Fruit fly (Drosophila melanogaster): ENCODE results near the gene gammaTub23C.

The gammaTub23C gene

dm6 chr2L:2987681-2988381 is 15.1 kb downstream of the gammaTub23C start, which contains the start of the genes Chd1 and Bem46 (continued):
- 0 out of 2 replicates have a peak, but pooled peaks have one; percentile 60 for TF ChIP-seq Doc2 (GFP tag; IDR thresholded peaks at IDR 0.05)
- TF ChIP-seq CG34376 (GFP tag; optimal IDR thresholded peaks at IDR 0.05), result no peak
- TF ChIP-seq Nf-YB (GFP tag; optimal IDR thresholded peaks at IDR 0.05), result peak; percentile 67
- no peak for TF ChIP-seq NC2α (GFP tag; optimal IDR thresholded peaks at IDR 0.05)
- TF ChIP-seq HLHmδ (GFP tag; optimal IDR thresholded peaks at IDR 0.05), result no peak
- TF ChIP-seq CG18011 (GFP tag; optimal IDR thresholded peaks at IDR 0.05), result peak; percentile 69
- TF ChIP-seq Taf1 (GFP tag; IDR thresholded peaks at IDR 0.05), result peak; percentile 64; the same call in 1 of the 2 replicates
- peak; percentile 90 for TF ChIP-seq CG10543 (GFP tag; optimal IDR thresholded peaks at IDR 0.05)
- peak; percentile 70 for TF ChIP-seq Max (GFP tag; optimal IDR thresholded peaks at IDR 0.05)
- peak; percentile 58 for TF ChIP-seq dm (GFP tag; optimal IDR thresholded peaks at IDR 0.05)
- peak; percentile 67 for TF ChIP-seq CG3838 (GFP tag; optimal IDR thresholded peaks at IDR 0.05)
- TF ChIP-seq Ets97D (GFP tag; optimal IDR thresholded peaks at IDR 0.05), result peak; percentile 34
- TF ChIP-seq ERR (GFP tag; optimal IDR thresholded peaks at IDR 0.05), result no peak
- peak; percentile 54; the same call in 1 of the 2 replicates for TF ChIP-seq CG11696 (GFP tag; IDR thresholded peaks at IDR 0.05)
- TF ChIP-seq CG2202 (tag; optimal IDR thresholded peaks at IDR 0.05), result peak; percentile 54
- peak; percentile 66 for TF ChIP-seq NFAT (GFP tag; IDR thresholded peaks at IDR 0.05)
- no peak for TF ChIP-seq pita (GFP tag; optimal IDR thresholded peaks at IDR 0.05)
- no peak for TF ChIP-seq Deaf1 (tag; optimal IDR thresholded peaks at IDR 0.05)
- peak; percentile 90 for TF ChIP-seq lmd (GFP tag; IDR thresholded peaks at IDR 0.05)
- TF ChIP-seq Bteb2 (GFP tag; optimal IDR thresholded peaks at IDR 0.05), result peak; percentile 33
- TF ChIP-seq CG1233 (GFP tag; optimal IDR thresholded peaks at IDR 0.05), result peak; percentile 86
- TF ChIP-seq nau (GFP tag; optimal IDR thresholded peaks at IDR 0.05), result no peak
- TF ChIP-seq tx (GFP tag; optimal IDR thresholded peaks at IDR 0.05), result peak; percentile 57
- no peak for TF ChIP-seq hth (optimal IDR thresholded peaks at IDR 0.05)
- peak; percentile 4; the same call in 1 of the 2 replicates for TF ChIP-seq ara (GFP tag; IDR thresholded peaks at IDR 0.05)
- no peak for TF ChIP-seq cad (GFP tag; optimal IDR thresholded peaks at IDR 0.05)
- peak; percentile 72 for TF ChIP-seq CG10462 (GFP tag; optimal IDR thresholded peaks at IDR 0.05)
- peak; percentile 80; the same call in 2 of the 3 replicates for TF ChIP-seq ase (GFP tag; IDR thresholded peaks at IDR 0.05)
- peak; percentile 61 for TF ChIP-seq psq (GFP tag; optimal IDR thresholded peaks at IDR 0.05)
- no peak for TF ChIP-seq toy (GFP tag; IDR thresholded peaks at IDR 0.05)
- no peak for TF ChIP-seq CG7745 (tag; optimal IDR thresholded peaks at IDR 0.05)
- peak; percentile 82 for TF ChIP-seq HLH3B (GFP tag; IDR thresholded peaks at IDR 0.05)
- TF ChIP-seq MBD-R2 (GFP tag; IDR thresholded peaks at IDR 0.05), result peak; percentile 90
- TF ChIP-seq CG1603 (tag; optimal IDR thresholded peaks at IDR 0.05), result peak; percentile 72
- TF ChIP-seq mld (GFP tag; IDR thresholded peaks at IDR 0.05; ENCODE audit: partially characterized antibody), result no peak
- TF ChIP-seq CG17568 (GFP tag; optimal IDR thresholded peaks at IDR 0.05), result no peak
- TF ChIP-seq ttk (GFP tag; IDR thresholded peaks at IDR 0.05), result peak; percentile 82
- peak; percentile 87 for TF ChIP-seq Dek (tag; optimal IDR thresholded peaks at IDR 0.05)
- peak; percentile 61; the same call in 2 of the 3 replicates for TF ChIP-seq croc (GFP tag; conservative IDR thresholded peaks at IDR 0.05)
- TF ChIP-seq CG15479 (GFP tag; optimal IDR thresholded peaks at IDR 0.05), result peak; percentile 1
- peak; percentile 77 for TF ChIP-seq cato (GFP tag; optimal IDR thresholded peaks at IDR 0.05; ENCODE audit: borderline replicate concordance)
- peak; percentile 85 for TF ChIP-seq NfI (GFP tag; optimal IDR thresholded peaks at IDR 0.05)
- peak; percentile 88 for TF ChIP-seq CG8924 (tag; optimal IDR thresholded peaks at IDR 0.05)
- no peak for TF ChIP-seq Neu2 (GFP tag; optimal IDR thresholded peaks at IDR 0.05; ENCODE audit: borderline replicate concordance)
- peak; percentile 92 for TF ChIP-seq CG13775 (GFP tag; optimal IDR thresholded peaks at IDR 0.05)
- TF ChIP-seq CG5245 (GFP tag; optimal IDR thresholded peaks at IDR 0.05), result peak; percentile 74
- no peak for TF ChIP-seq CG13287 (GFP tag; IDR thresholded peaks at IDR 0.05; ENCODE audit: partially characterized antibody)
- TF ChIP-seq gfzf (GFP tag; optimal IDR thresholded peaks at IDR 0.05), result peak; percentile 38
- TF ChIP-seq HLH4C (GFP tag; IDR thresholded peaks at IDR 0.05; ENCODE audit: partially characterized antibody), result no peak
